Worm (Caenorhabditis elegans): ENCODE results near the gene R08C7.8.

The R08C7.8 gene

ce11 chrIV:4393488-4393887 is 40.9 kb downstream of the R08C7.8 start:
- no peak for TF ChIP-seq zip-5 (tag; optimal IDR thresholded peaks at IDR 0.05)
- no peak for TF ChIP-seq ama-1 (optimal IDR thresholded peaks at IDR 0.05)
- TF ChIP-seq rnt-1 (tag; optimal IDR thresholded peaks at IDR 0.05) = no peak
- TF ChIP-seq tbx-7 (tag; optimal IDR thresholded peaks at IDR 0.05) = no peak
- TF ChIP-seq ceh-31 (tag; optimal IDR thresholded peaks at IDR 0.05) = no peak
- TF ChIP-seq fkh-10 (GFP tag; optimal IDR thresholded peaks at IDR 0.05) = no peak
- TF ChIP-seq ceh-18 (tag; optimal IDR thresholded peaks at IDR 0.05) = no peak
- no peak for TF ChIP-seq che-1 (tag; optimal IDR thresholded peaks at IDR 0.05)
- TF ChIP-seq pag-3 (tag; optimal IDR thresholded peaks at IDR 0.05; ENCODE audit: borderline replicate concordance) = no peak
- TF ChIP-seq ets-4 (tag; optimal IDR thresholded peaks at IDR 0.05) = no peak
- no peak for TF ChIP-seq lin-11 (tag; optimal IDR thresholded peaks at IDR 0.05)
- no peak for TF ChIP-seq unc-3 (GFP tag; conservative IDR thresholded peaks at IDR 0.05)
- TF ChIP-seq unc-3 (tag; optimal IDR thresholded peaks at IDR 0.05) = no peak
- TF ChIP-seq unc-42 (tag; optimal IDR thresholded peaks at IDR 0.05) = no peak
- TF ChIP-seq ceh-45 (GFP tag; IDR thresholded peaks at IDR 0.05) = no peak
- TF ChIP-seq hlh-30 (tag; optimal IDR thresholded peaks at IDR 0.05; ENCODE audit: insufficient read depth) = no peak
- no peak for TF ChIP-seq C08G9.2 (tag; optimal IDR thresholded peaks at IDR 0.05)
- TF ChIP-seq fax-1 (tag; optimal IDR thresholded peaks at IDR 0.05) = no peak

DNA sequence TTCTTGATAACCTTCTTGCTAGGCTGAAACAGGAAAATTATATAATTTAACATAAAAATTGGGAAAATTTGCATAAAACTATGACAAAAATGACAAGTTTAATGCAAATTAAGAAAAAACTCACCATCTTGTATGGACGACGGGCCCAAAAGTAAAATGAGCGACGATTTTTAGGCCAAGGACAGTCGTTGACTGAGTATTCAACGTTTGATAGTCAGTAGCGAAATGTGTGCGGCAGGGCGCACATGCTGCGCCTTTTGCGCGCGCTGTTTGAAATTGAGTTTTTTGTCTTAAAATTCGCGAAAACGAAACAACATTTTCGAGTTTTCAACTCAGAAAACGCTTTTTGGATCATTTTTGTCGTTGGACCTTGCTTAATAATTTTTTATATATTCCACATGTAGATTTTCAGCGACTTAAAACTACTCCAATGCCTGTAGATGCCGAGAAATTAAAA is 43.9 kb downstream of the R08C7.8 start, which contains the start of the genes rpl-7A and set-21:
TSS of gene rpl-7A (minus strand) at position 153 of the 457 bp plus-strand sequence.
TSS of gene set-21 (plus strand) at position 407 of the 457 bp plus-strand sequence.
- TF ChIP-seq pat-9 (tag; optimal IDR thresholded peaks at IDR 0.05) (no peak), tbx-2 (tag; optimal IDR thresholded peaks at IDR 0.05) (peak; percentile 80), unc-55 (GFP tag; optimal IDR thresholded peaks at IDR 0.05) (no peak), sox-2 (GFP tag; IDR thresholded peaks at IDR 0.05) (peak; percentile 27; the same call in 1 of the 2 replicates), ceh-19 (GFP tag; optimal IDR thresholded peaks at IDR 0.05) (peak; percentile 1), che-1 (tag; optimal IDR thresholded peaks at IDR 0.05) (no peak), K09A11.1 (tag; optimal IDR thresholded peaks at IDR 0.05; ENCODE audit: insufficient read depth) (no peak), eyg-1 (tag; optimal IDR thresholded peaks at IDR 0.05) (no peak), rnt-1 (tag; optimal IDR thresholded peaks at IDR 0.05) (peak; percentile 68), ceh-2 (tag; optimal IDR thresholded peaks at IDR 0.05) (peak; percentile 15), hlh-13 (GFP tag; optimal IDR thresholded peaks at IDR 0.05) (no peak), nfya-1 (tag; optimal IDR thresholded peaks at IDR 0.05) (peak; percentile 85), sox-4 (tag; optimal IDR thresholded peaks at IDR 0.05) (no peak), F13H6.1 (tag; optimal IDR thresholded peaks at IDR 0.05) (peak; percentile 14), unc-42 (tag; optimal IDR thresholded peaks at IDR 0.05) (peak; percentile 79), dmd-4 (tag; optimal IDR thresholded peaks at IDR 0.05; ENCODE audit: borderline replicate concordance) (no peak), ets-4 (tag; optimal IDR thresholded peaks at IDR 0.05) (peak; percentile 7), Y22D7AL.16 (tag; optimal IDR thresholded peaks at IDR 0.05) (no peak), C38D4.7 (GFP tag; optimal IDR thresholded peaks at IDR 0.05) (no peak), ceh-14 (tag; optimal IDR thresholded peaks at IDR 0.05) (peak; percentile 62), ttx-3 (tag; optimal IDR thresholded peaks at IDR 0.05) (no peak), pag-3 (tag; optimal IDR thresholded peaks at IDR 0.05; ENCODE audit: borderline replicate concordance) (no peak), mec-3 (tag; optimal IDR thresholded peaks at IDR 0.05; ENCODE audit: borderline replicate concordance) (no peak), zip-5 (tag; optimal IDR thresholded peaks at IDR 0.05) (peak; percentile 14), pax-1 (tag; optimal IDR thresholded peaks at IDR 0.05) (no peak), fkh-10 (GFP tag; optimal IDR thresholded peaks at IDR 0.05) (no peak), tbx-7 (tag; optimal IDR thresholded peaks at IDR 0.05) (peak; percentile 15), madf-2 (tag; optimal IDR thresholded peaks at IDR 0.05) (peak; percentile 64), ceh-22 (tag; optimal IDR thresholded peaks at IDR 0.05) (no peak), dve-1 (tag; optimal IDR thresholded peaks at IDR 0.05) (peak; percentile 65), pha-2 (tag; optimal IDR thresholded peaks at IDR 0.05) (peak; percentile 13), elt-2 (tag; optimal IDR thresholded peaks at IDR 0.05) (peak; percentile 47), ztf-16 (tag; optimal IDR thresholded peaks at IDR 0.05) (peak; percentile 62), npax-4 (tag; optimal IDR thresholded peaks at IDR 0.05) (no peak), ceh-6 (GFP tag; optimal IDR thresholded peaks at IDR 0.05) (no peak), ama-1 (optimal IDR thresholded peaks at IDR 0.05) (no peak), T23F11.4 (GFP tag; optimal IDR thresholded peaks at IDR 0.05) (peak; percentile 16), fkh-6 (tag; optimal IDR thresholded peaks at IDR 0.05) (no peak), odd-2 (tag; optimal IDR thresholded peaks at IDR 0.05) (no peak), hlh-15 (tag; optimal IDR thresholded peaks at IDR 0.05) (no peak), lim-6 (tag; optimal IDR thresholded peaks at IDR 0.05) (no peak), ceh-45 (GFP tag; IDR thresholded peaks at IDR 0.05) (peak; percentile 13; the same call in 1 of the 2 replicates)

Data from whole organism, late embryonic.